Fruit fly (Drosophila melanogaster) whole organism, embryonic: ENCODE results near the gene CG14913.

Experiments used
- Abd-B ChIP-seq: fragments of 200-800 bp; sonication (Bioruptor generic); optimal IDR thresholded peaks from 2 replicates; lab custom pipeline; 2018; ENCODE audit warnings: missing biosample characterization, mild to moderate bottlenecking, missing genetic modification characterization, moderate library complexity
- Atf3 ChIP-seq: fragments of 200-800 bp; sonication (Bioruptor generic); optimal IDR thresholded peaks from 3 replicates; lab custom pipeline; 2016; ENCODE audit warnings: missing biosample characterization, missing genetic modification characterization
- BEAF-32 ChIP-seq: fragments of 200-800 bp; sonication (Bioruptor generic); optimal IDR thresholded peaks from 3 replicates; lab custom pipeline; 2017; ENCODE audit warnings: missing biosample characterization, missing genetic modification characterization, mild to moderate bottlenecking, moderate library complexity, missing genetic modification reagents
- CG10274 ChIP-seq: fragments of 200-800 bp; sonication (Bioruptor generic); optimal IDR thresholded peaks from 3 replicates; lab custom pipeline; 2017; ENCODE audit warnings: missing biosample characterization, mild to moderate bottlenecking, missing genetic modification characterization
- CG10366 ChIP-seq: fragments of 200-800 bp; sonication (Bioruptor generic); IDR thresholded peaks from 2 replicates; pipeline ENCODE4 v1.3.6; 2022; ENCODE audit warnings: missing biosample characterization, missing genetic modification characterization
- CG10431 ChIP-seq: fragments of 200-800 bp; sonication (Bioruptor generic); optimal IDR thresholded peaks from 3 replicates; lab custom pipeline; 2018; ENCODE audit warnings: missing biosample characterization, mild to moderate bottlenecking, missing genetic modification characterization
- CG13287 ChIP-seq: fragments of 200-800 bp; sonication (Bioruptor generic); IDR thresholded peaks from 2 replicates; pipeline ENCODE4 v1.3.6; 2022; ENCODE audit warnings: missing biosample characterization, missing genetic modification characterization; ENCODE audit not compliant: partially characterized antibody
- CG14014 ChIP-seq: fragments of 200-800 bp; sonication (Bioruptor generic); IDR thresholded peaks from 2 replicates; pipeline ENCODE4 v1.3.6; 2022; ENCODE audit warnings: missing biosample characterization, missing genetic modification characterization
- CG15269 ChIP-seq: fragments of 200-800 bp; sonication (Bioruptor generic); optimal IDR thresholded peaks from 2 replicates; lab custom pipeline; 2018; ENCODE audit warnings: missing biosample characterization, mild to moderate bottlenecking, missing genetic modification characterization, moderate library complexity
- CG1602 ChIP-seq: fragments of 200-800 bp; sonication (Bioruptor generic); optimal IDR thresholded peaks from 3 replicates; lab custom pipeline; 2016; ENCODE audit warnings: missing biosample characterization, missing genetic modification characterization
- CG17829 ChIP-seq: fragments of 200-800 bp; optimal IDR thresholded peaks from 2 replicates; lab custom pipeline; 2019; ENCODE audit warnings: missing biosample characterization, mild to moderate bottlenecking, missing genetic modification characterization, moderate library complexity
- CG2199 ChIP-seq: fragments of 200-800 bp; sonication (Bioruptor generic); IDR thresholded peaks from 3 replicates; pipeline ENCODE4 v1.3.6; 2022; ENCODE audit warnings: missing biosample characterization, missing genetic modification characterization
- CG2202 ChIP-seq: fragments of 200-800 bp; sonication (Bioruptor generic); optimal IDR thresholded peaks from 2 replicates; lab custom pipeline; 2018; ENCODE audit warnings: missing biosample characterization, mild to moderate bottlenecking, missing genetic modification characterization
- CG2712 ChIP-seq: fragments of 200-800 bp; optimal IDR thresholded peaks from 3 replicates; lab custom pipeline; 2019; ENCODE audit warnings: missing biosample characterization, mild to moderate bottlenecking, missing genetic modification characterization, moderate library complexity
- CG34376 ChIP-seq: fragments of 200-800 bp; sonication (Bioruptor generic); optimal IDR thresholded peaks from 2 replicates; lab custom pipeline; 2018; ENCODE audit warnings: missing biosample characterization, mild to moderate bottlenecking, missing genetic modification characterization
- CG34422 ChIP-seq: fragments of 200-800 bp; sonication (Bioruptor generic); IDR thresholded peaks from 3 replicates; pipeline ENCODE4 v1.3.6; 2022; ENCODE audit warnings: missing biosample characterization, missing genetic modification characterization
- CG3726 ChIP-seq: fragments of 200-800 bp; sonication (Bioruptor generic); IDR thresholded peaks from 3 replicates; pipeline ENCODE4, ENCODE4 v1.3.6; 2022; ENCODE audit warnings: missing biosample characterization, missing genetic modification characterization
- CG5180 ChIP-seq: fragments of 200-800 bp; sonication (Bioruptor generic); optimal IDR thresholded peaks from 3 replicates; lab custom pipeline; 2017; ENCODE audit warnings: missing biosample characterization, missing genetic modification characterization, mild to moderate bottlenecking, moderate library complexity, missing genetic modification reagents
- CG5953 ChIP-seq: fragments of 200-800 bp; sonication (Bioruptor generic); IDR thresholded peaks from 2 replicates; pipeline ENCODE4 v1.3.6; 2022; ENCODE audit warnings: missing biosample characterization, missing genetic modification characterization
- CG7372 ChIP-seq: fragments of 200-800 bp; sonication (Bioruptor generic); IDR thresholded peaks from 2 replicates; pipeline ENCODE4 v1.3.6; 2022; ENCODE audit warnings: missing biosample characterization, missing genetic modification characterization
- CG9437 ChIP-seq: fragments of 200-800 bp; sonication (Bioruptor generic); optimal IDR thresholded peaks from 2 replicates; lab custom pipeline; 2018; ENCODE audit warnings: missing biosample characterization, mild to moderate bottlenecking, missing genetic modification characterization
- CHES-1-like ChIP-seq: fragments of 200-800 bp; sonication (Bioruptor generic); optimal IDR thresholded peaks from 2 replicates; lab custom pipeline; 2016; ENCODE audit warnings: missing biosample characterization, missing genetic modification characterization
- D ChIP-seq, 2 experiments: fragments of 200-800 bp in 1 of 2; fragments of >200 bp in 1 of 2; sonication (Bioruptor generic) in 1 of 2; optimal IDR thresholded peaks; 2 replicates in 1 of 2; 3 replicates in 1 of 2; lab custom pipeline; 2017; ENCODE audit warnings: mild to moderate bottlenecking in 1 of 2, missing biosample characterization in 1 of 2, missing genetic modification characterization in 1 of 2, missing genetic modification reagents in 1 of 2
- Dip3 ChIP-seq: fragments of 200-800 bp; sonication (Bioruptor generic); optimal IDR thresholded peaks from 3 replicates; lab custom pipeline; 2016; ENCODE audit warnings: missing biosample characterization, missing genetic modification characterization
- HLH54F ChIP-seq: fragments of 200-800 bp; sonication (Bioruptor generic); optimal IDR thresholded peaks from 3 replicates; lab custom pipeline; 2016; ENCODE audit warnings: missing biosample characterization, missing genetic modification characterization
- Hmr ChIP-seq: fragments of 200-800 bp; sonication (Bioruptor generic); optimal IDR thresholded peaks from 3 replicates; lab custom pipeline; 2017; ENCODE audit warnings: mild to moderate bottlenecking, missing biosample characterization, missing genetic modification reagents, missing genetic modification characterization
- Hr51 ChIP-seq, 2 experiments: fragments of 200-800 bp; sonication (Bioruptor generic); optimal IDR thresholded peaks; 2 replicates in 1 of 2; 3 replicates in 1 of 2; lab custom pipeline; 2016 to 2018; ENCODE audit warnings: missing biosample characterization in 2 of 2, missing genetic modification characterization in 2 of 2, mild to moderate bottlenecking in 1 of 2, moderate library complexity in 1 of 2
- Lpt ChIP-seq: fragments of >200 bp; optimal IDR thresholded peaks from 2 replicates; lab custom pipeline; 2018; ENCODE audit warnings: missing biosample characterization, missing genetic modification characterization
- Opbp ChIP-seq: fragments of 200-800 bp; sonication (Bioruptor generic); IDR thresholded peaks from 3 replicates; pipeline ENCODE4 v1.3.6; 2022; ENCODE audit warnings: missing biosample characterization, missing genetic modification characterization; ENCODE audit not compliant: partially characterized antibody
- PHDP ChIP-seq: fragments of 200-800 bp; sonication (Bioruptor generic); optimal IDR thresholded peaks from 3 replicates; lab custom pipeline; 2018; ENCODE audit warnings: missing biosample characterization, mild to moderate bottlenecking, missing genetic modification characterization, moderate library complexity
- Ravus ChIP-seq: fragments of 200-800 bp; sonication (Bioruptor generic); IDR thresholded peaks from 2 replicates; pipeline ENCODE4 v1.3.6; 2022; ENCODE audit warnings: missing biosample characterization, missing genetic modification characterization
- Trl ChIP-seq, 3 experiments: fragments of >200 bp in 2 of 3; fragments of 200-800 bp in 1 of 3; sonication (Bioruptor generic) in 1 of 3; optimal IDR thresholded peaks; 2 replicates in 1 of 3; 3 replicates in 2 of 3; lab custom pipeline; 2016 to 2017; ENCODE audit warnings: missing biosample characterization in 1 of 3, missing genetic modification characterization in 1 of 3
- bcd ChIP-seq: fragments of 200-800 bp; sonication (Bioruptor generic); optimal IDR thresholded peaks from 2 replicates; lab custom pipeline; 2017; ENCODE audit warnings: missing biosample characterization, mild to moderate bottlenecking, missing genetic modification characterization
- dan ChIP-seq: fragments of 200-800 bp; sonication (Bioruptor generic); IDR thresholded peaks from 2 replicates; pipeline ENCODE4 v1.3.6; 2022; ENCODE audit warnings: missing biosample characterization, missing genetic modification characterization
- esg ChIP-seq: fragments of 200-800 bp; sonication (Bioruptor generic); conservative IDR thresholded peaks from 2 replicates; pipeline ENCODE4 v1.3.6; 2022; ENCODE audit warnings: missing biosample characterization, missing genetic modification characterization
- fd3F ChIP-seq: fragments of 200-800 bp; sonication (Bioruptor generic); optimal IDR thresholded peaks from 2 replicates; lab custom pipeline; 2018; ENCODE audit warnings: missing biosample characterization, mild to moderate bottlenecking, missing genetic modification characterization, moderate library complexity
- fd64A ChIP-seq: fragments of 200-800 bp; sonication (Bioruptor generic); optimal IDR thresholded peaks from 3 replicates; lab custom pipeline; 2018; ENCODE audit warnings: missing biosample characterization, mild to moderate bottlenecking, missing genetic modification characterization
- hth ChIP-seq: fragments of >200 bp; optimal IDR thresholded peaks from 2 replicates; lab custom pipeline; 2017; ENCODE audit warnings: inconsistent platforms
- lilli ChIP-seq: fragments of 200-800 bp; sonication (Bioruptor generic); optimal IDR thresholded peaks from 3 replicates; lab custom pipeline; 2016; ENCODE audit warnings: missing biosample characterization, missing genetic modification characterization
- odd ChIP-seq: fragments of 200-800 bp; sonication (Bioruptor generic); optimal IDR thresholded peaks from 2 replicates; lab custom pipeline; 2017; ENCODE audit warnings: missing biosample characterization, mild to moderate bottlenecking, missing genetic modification characterization
- salm ChIP-seq: fragments of 200-800 bp; sonication (Bioruptor generic); optimal IDR thresholded peaks from 2 replicates; lab custom pipeline; 2018; ENCODE audit warnings: missing biosample characterization, mild to moderate bottlenecking, missing genetic modification characterization
- sim ChIP-seq: fragments of 200-800 bp; sonication (Bioruptor generic); IDR thresholded peaks from 2 replicates; pipeline ENCODE4 v1.3.6; 2022; ENCODE audit warnings: missing biosample characterization, missing genetic modification characterization
- so ChIP-seq: fragments of 200-800 bp; sonication (Bioruptor generic); IDR thresholded peaks from 3 replicates; pipeline ENCODE4 v1.3.6; 2022; ENCODE audit warnings: missing biosample characterization, missing genetic modification characterization
- sqz ChIP-seq: fragments of 200-800 bp; sonication (Bioruptor generic); optimal IDR thresholded peaks from 3 replicates; lab custom pipeline; 2018; ENCODE audit warnings: missing biosample characterization, mild to moderate bottlenecking, missing genetic modification characterization
- unpg ChIP-seq: fragments of 200-800 bp; sonication (Bioruptor generic); optimal IDR thresholded peaks from 3 replicates; lab custom pipeline; 2018; ENCODE audit warnings: missing biosample characterization, mild to moderate bottlenecking, missing genetic modification characterization, moderate library complexity
- usp ChIP-seq: fragments of >200 bp; optimal IDR thresholded peaks from 2 replicates; lab custom pipeline; 2017; ENCODE audit warnings: missing biosample characterization, missing genetic modification characterization
- vnd ChIP-seq: fragments of 200-800 bp; sonication (Bioruptor generic); IDR thresholded peaks from 3 replicates; pipeline ENCODE4 v1.3.6; 2022; ENCODE audit warnings: missing biosample characterization, missing genetic modification characterization; ENCODE audit not compliant: partially characterized antibody
- vvl ChIP-seq: fragments of 200-800 bp; sonication (Bioruptor generic); IDR thresholded peaks from 2 replicates; pipeline ENCODE4 v1.3.6; 2022; ENCODE audit warnings: missing biosample characterization, missing genetic modification characterization
- yki ChIP-seq: fragments of >200 bp; optimal IDR thresholded peaks from 3 replicates; lab custom pipeline; 2018

The CG14913 gene

dm6 chr2L:11065106-11065878 lies 48.5 kb downstream of the CG14913 start (continued):
- no peak for TF ChIP-seq so (GFP tag; lab: Robert Waterston, UW)
- TF ChIP-seq CG10274 (GFP tag; lab: Kevin White, UChicago): no peak
- no peak for TF ChIP-seq salm
- no peak for TF ChIP-seq CG2202 (tag; lab: Kevin White, UChicago)
- no peak for TF ChIP-seq HLH54F (GFP tag; lab: Kevin White, UChicago)
- TF ChIP-seq yki (lab: Kevin White, UChicago): no peak
- TF ChIP-seq PHDP (tag; lab: Kevin White, UChicago): peak; percentile 63
- TF ChIP-seq CG14014: no peak
- 0 out of 2 replicates have a peak, but pooled peaks have one; percentile 21 for TF ChIP-seq esg (GFP tag; lab: Robert Waterston, UW)
- TF ChIP-seq CG13287 (GFP tag; lab: Robert Waterston, UW): no peak
- no peak for TF ChIP-seq vnd
- TF ChIP-seq CG34376: no peak
- TF ChIP-seq CG15269 (tag; lab: Kevin White, UChicago): peak; percentile 43
- no peak for TF ChIP-seq CG2199
- TF ChIP-seq CHES-1-like (GFP tag; lab: Kevin White, UChicago): no peak
- TF ChIP-seq Dip3 (GFP tag; lab: Kevin White, UChicago): no peak
- peak; percentile 73 for TF ChIP-seq Hmr (GFP tag; lab: Kevin White, UChicago)
- TF ChIP-seq CG7372 (GFP tag; lab: Robert Waterston, UW): no peak
- no peak for TF ChIP-seq odd (GFP tag; lab: Kevin White, UChicago)
- TF ChIP-seq unpg: peak; percentile 33
- TF ChIP-seq CG9437: no peak
- TF ChIP-seq CG5953 (GFP tag; lab: Robert Waterston, UW): no peak
- TF ChIP-seq Opbp (GFP tag; lab: Robert Waterston, UW): no peak
- no peak for TF ChIP-seq hth (lab: Kevin White, UChicago)
- TF ChIP-seq CG3726 (GFP tag; lab: Robert Waterston, UW): no peak
- peak; percentile 25 for TF ChIP-seq CG2712 (tag; lab: Kevin White, UChicago)
- TF ChIP-seq dan (GFP tag; lab: Robert Waterston, UW): no peak
- peak; percentile 49 for TF ChIP-seq lilli (GFP tag; lab: Kevin White, UChicago)
- no peak for TF ChIP-seq Atf3
- TF ChIP-seq CG17829: no peak
- TF ChIP-seq Abd-B (GFP tag; lab: Kevin White, UChicago): no peak
- TF ChIP-seq fd64A: no peak
- TF ChIP-seq CG34422 (GFP tag; lab: Robert Waterston, UW): peak; percentile 48; the same call in 1 of the 3 replicates
- TF ChIP-seq D (optimal IDR thresholded peaks at IDR 0.05; lab: Kevin White, UChicago): no peak
- TF ChIP-seq D (GFP tag; optimal IDR thresholded peaks at IDR 0.05; lab: Kevin White, UChicago): no peak
- TF ChIP-seq CG10431 (GFP tag; lab: Kevin White, UChicago): no peak
- TF ChIP-seq bcd (GFP tag; lab: Kevin White, UChicago): no peak
- no peak for TF ChIP-seq BEAF-32 (GFP tag; lab: Kevin White, UChicago)
- TF ChIP-seq vvl (GFP tag; lab: Robert Waterston, UW): no peak; the same call in 1 of the 2 replicates
- no peak for TF ChIP-seq sqz (GFP tag; lab: Kevin White, UChicago)
- TF ChIP-seq CG1602: no peak
- TF ChIP-seq Hr51 (GFP tag; optimal IDR thresholded peaks at IDR 0.05; lab: Kevin White, UChicago): peak in 1 of 2 experiments; percentile 38
- no peak for TF ChIP-seq Lpt (GFP tag; lab: Kevin White, UChicago)
- TF ChIP-seq sim (GFP tag; lab: Robert Waterston, UW): no peak
- 0 out of 2 replicates have a peak, but pooled peaks have one; percentile 31 for TF ChIP-seq CG10366 (GFP tag; lab: Robert Waterston, UW)
- peak; percentile 24 for TF ChIP-seq fd3F
- TF ChIP-seq Ravus: no peak; the same call in 1 of the 2 replicates
- no peak for TF ChIP-seq usp
- no peak for TF ChIP-seq CG5180 (GFP tag; lab: Kevin White, UChicago)
- TF ChIP-seq Trl (optimal IDR thresholded peaks at IDR 0.05; lab: Kevin White, UChicago): no peak
- TF ChIP-seq Trl (GFP tag; optimal IDR thresholded peaks at IDR 0.05; lab: Kevin White, UChicago): no peak
